Worm (Caenorhabditis elegans) whole organism, mixed stage, embryonic: ENCODE results near the gene srt-74.

Experiments
- bed-3 ChIP-seq: fragments of 200-800 bp; sonication (Bioruptor generic); optimal IDR thresholded peaks from 3 replicates; lab custom pipeline; 2018; ENCODE audit warnings: mild to moderate bottlenecking, missing genetic modification characterization, moderate library complexity, missing compliant biosample characterization
- ceh-43 ChIP-seq: fragments of 200-800 bp; sonication (Bioruptor generic); optimal IDR thresholded peaks from 2 replicates; lab custom pipeline; 2018; ENCODE audit warnings: mild to moderate bottlenecking, missing genetic modification characterization, moderate library complexity, missing compliant biosample characterization
- elt-3 ChIP-seq: fragments of 150-350 bp; optimal IDR thresholded peaks from 2 replicates; lab custom pipeline; 2014; ENCODE audit warnings: missing biosample characterization, missing genetic modification characterization
- ham-2 ChIP-seq: fragments of 200-800 bp; sonication (Bioruptor generic); optimal IDR thresholded peaks from 2 replicates; lab custom pipeline; 2018; ENCODE audit warnings: mild to moderate bottlenecking, missing genetic modification characterization, missing compliant biosample characterization
- lsy-2 ChIP-seq: fragments of 150-350 bp; optimal IDR thresholded peaks from 2 replicates; lab custom pipeline; 2014; ENCODE audit warnings: missing biosample characterization, missing genetic modification characterization
- mab-5 ChIP-seq: fragments of 150-350 bp; optimal IDR thresholded peaks from 2 replicates; lab custom pipeline; 2014; ENCODE audit warnings: missing biosample characterization, missing genetic modification characterization
- mep-1 ChIP-seq: fragments of 150-350 bp; optimal IDR thresholded peaks from 2 replicates; lab custom pipeline; 2017; ENCODE audit warnings: missing biosample characterization, missing genetic modification reagents, missing genetic modification characterization, inconsistent platforms
- snpc-4 ChIP-seq: fragments of 150-350 bp; optimal IDR thresholded peaks from 2 replicates; lab custom pipeline; 2014; ENCODE audit warnings: missing biosample characterization, missing genetic modification characterization

DNA sequence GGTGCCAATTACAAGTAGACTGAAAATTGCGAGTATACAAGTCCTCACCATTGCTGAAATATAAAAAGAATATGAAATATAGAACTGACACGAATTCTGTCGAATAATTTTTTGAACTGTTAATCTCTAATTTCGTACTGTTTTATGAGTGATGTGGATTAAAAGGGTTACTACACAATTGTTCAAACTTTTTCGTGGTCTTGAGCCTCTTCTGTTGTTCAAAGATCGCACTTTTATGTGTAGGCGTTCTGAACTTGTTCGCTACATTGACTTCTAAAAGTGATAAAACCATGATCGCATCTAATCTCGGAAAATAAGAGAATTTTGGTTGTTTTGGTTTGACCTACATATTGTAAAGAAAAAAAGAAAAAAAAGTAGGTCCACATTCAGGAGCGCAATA, 34.1 kb downstream of the srt-74 start, which contains the start of gene K02E11.4:
- TF ChIP-seq elt-3 (tag; lab: Kevin White, UChicago) (no peak), ham-2 (GFP tag; lab: Kevin White, UChicago) (no peak), bed-3 (GFP tag; lab: Kevin White, UChicago) (no peak), mab-5 (tag; lab: Kevin White, UChicago) (no peak), mep-1 (tag; lab: Kevin White, UChicago) (no peak), ceh-43 (GFP tag; lab: Kevin White, UChicago) (no peak), snpc-4 (no peak), lsy-2 (tag; lab: Kevin White, UChicago) (no peak)
